Fruit fly (Drosophila melanogaster) whole organism, wandering third instar larva: ENCODE results near the gene SPH93.

Experiments
- Abd-B ChIP-seq: fragments of >200 bp; optimal IDR thresholded peaks from 2 replicates; lab custom pipeline; 2017; ENCODE audit warnings: missing biosample characterization, missing genetic modification characterization
- CrebA ChIP-seq: fragments of 200-800 bp; sonication (Bioruptor generic); optimal IDR thresholded peaks from 2 replicates; lab custom pipeline; 2016; ENCODE audit warnings: missing biosample characterization, mild to moderate bottlenecking, missing genetic modification characterization, borderline replicate concordance
- GATAd ChIP-seq: sonication (Bioruptor generic); optimal IDR thresholded peaks from 2 replicates; lab custom pipeline; 2016; ENCODE audit warnings: missing biosample characterization, missing genetic modification characterization
- Rel ChIP-seq, 2 experiments: fragments of 200-800 bp; sonication (Bioruptor generic) in 1 of 2; optimal IDR thresholded peaks; 2 replicates in 1 of 2; 3 replicates in 1 of 2; lab custom pipeline; 2016 to 2019; ENCODE audit warnings: mild to moderate bottlenecking in 2 of 2, missing biosample characterization in 2 of 2, missing genetic modification characterization in 2 of 2, moderate library complexity in 1 of 2
- br ChIP-seq: fragments of 200-800 bp; sonication (Bioruptor generic); optimal IDR thresholded peaks from 2 replicates; lab custom pipeline; 2016; ENCODE audit warnings: missing biosample characterization, missing genetic modification characterization
- dmrt93B ChIP-seq: fragments of 200-800 bp; sonication (Bioruptor generic); optimal IDR thresholded peaks from 2 replicates; lab custom pipeline; 2018; ENCODE audit warnings: missing biosample characterization, mild to moderate bottlenecking, missing genetic modification characterization
- pan ChIP-seq: fragments of >200 bp; optimal IDR thresholded peaks from 2 replicates; lab custom pipeline; 2017
- psq ChIP-seq: fragments of 200-800 bp; sonication (Bioruptor generic); optimal IDR thresholded peaks from 3 replicates; lab custom pipeline; 2017; ENCODE audit warnings: missing biosample characterization, mild to moderate bottlenecking, missing genetic modification characterization, moderate library complexity
- rgr ChIP-seq: fragments of 200-800 bp; sonication (Bioruptor generic); optimal IDR thresholded peaks from 3 replicates; lab custom pipeline; 2016; ENCODE audit warnings: missing biosample characterization, mild to moderate bottlenecking, missing genetic modification characterization
- usp ChIP-seq: fragments of >200 bp; optimal IDR thresholded peaks from 2 replicates; lab custom pipeline; 2017; ENCODE audit warnings: missing biosample characterization, missing genetic modification characterization

- no peak for TF ChIP-seq rgr
- no peak for TF ChIP-seq GATAd
- TF ChIP-seq Abd-B (GFP tag; lab: Kevin White, UChicago) = no peak
- TF ChIP-seq Rel (GFP tag; optimal IDR thresholded peaks at IDR 0.05; lab: Kevin White, UChicago) = no peak
- no peak for TF ChIP-seq Rel (tag; optimal IDR thresholded peaks at IDR 0.05; lab: Kevin White, UChicago)
- TF ChIP-seq CrebA (GFP tag; lab: Kevin White, UChicago) = no peak
- TF ChIP-seq psq (GFP tag; lab: Kevin White, UChicago) = no peak
- no peak for TF ChIP-seq usp (GFP tag; lab: Kevin White, UChicago)
- TF ChIP-seq br = no peak
- TF ChIP-seq dmrt93B = no peak
- no peak for TF ChIP-seq pan
Observed at dm6 chr2L:17422089-17422488, 33.6 kb downstream of the SPH93 start.
